Worm (Caenorhabditis elegans) whole organism, L3 larva: ENCODE results near the gene fbxa-12.

Experiments used
- ceh-82 ChIP-seq: fragments of 150-350 bp; optimal IDR thresholded peaks from 2 replicates; lab custom pipeline; 2014; ENCODE audit warnings: missing biosample characterization, missing genetic modification characterization
- nhr-77 ChIP-seq: fragments of 150-350 bp; optimal IDR thresholded peaks from 2 replicates; lab custom pipeline; 2014; ENCODE audit warnings: missing biosample characterization, missing genetic modification characterization
- skn-1 ChIP-seq: fragments of 150-350 bp; optimal IDR thresholded peaks from 2 replicates; lab custom pipeline; 2014; ENCODE audit warnings: missing biosample characterization, missing genetic modification characterization
- snpc-4 ChIP-seq: fragments of 150-350 bp; optimal IDR thresholded peaks from 2 replicates; lab custom pipeline; 2014; ENCODE audit warnings: missing biosample characterization, missing genetic modification characterization
- ztf-4 ChIP-seq: fragments of 150-350 bp; optimal IDR thresholded peaks from 2 replicates; lab custom pipeline; 2014; ENCODE audit warnings: missing biosample characterization, missing genetic modification characterization

ce11 chrIII:2227407-2227806 is 7.9 kb downstream of the fbxa-12 start, which contains the start of gene fbxa-62:
- no peak for TF ChIP-seq snpc-4 (tag; lab: Kevin White, UChicago)
- TF ChIP-seq ztf-4 = no peak
- TF ChIP-seq ceh-82 = no peak
- TF ChIP-seq nhr-77 (tag; lab: Kevin White, UChicago) = no peak
- TF ChIP-seq skn-1 (tag; lab: Kevin White, UChicago) = no peak
